Worm (Caenorhabditis elegans) whole organism, L1 larva: ENCODE results near the gene Y39F10C.3.

ENCODE experiments used
- C04F5.9 ChIP-seq: sonication (generic microtip); optimal IDR thresholded peaks from 2 replicates; lab custom pipeline; 2016; ENCODE audit warnings: missing genetic modification characterization, missing compliant biosample characterization
- C34B4.2 ChIP-seq: sonication (generic microtip); optimal IDR thresholded peaks from 2 replicates; lab custom pipeline; 2017; ENCODE audit warnings: mild to moderate bottlenecking, missing genetic modification characterization, missing compliant biosample characterization
- Y116A8C.19 ChIP-seq: sonication (generic microtip); optimal IDR thresholded peaks from 2 replicates; lab custom pipeline; 2016; ENCODE audit warnings: missing compliant biosample characterization, missing genetic modification characterization, borderline replicate concordance
- aly-2 ChIP-seq: fragments of 150-350 bp; optimal IDR thresholded peaks from 2 replicates; lab custom pipeline; 2014; ENCODE audit warnings: missing biosample characterization, missing genetic modification characterization
- blmp-1 ChIP-seq: fragments of 150-350 bp; optimal IDR thresholded peaks from 2 replicates; lab custom pipeline; 2014; ENCODE audit warnings: missing biosample characterization, missing genetic modification characterization
- ceh-88 ChIP-seq: fragments of 200-800 bp; sonication (Bioruptor generic); IDR thresholded peaks from 2 replicates; pipeline ENCODE4 v1.3.6; 2022; ENCODE audit warnings: missing genetic modification characterization, missing compliant biosample characterization
- ces-1 ChIP-seq: fragments of 150-350 bp; optimal IDR thresholded peaks from 2 replicates; lab custom pipeline; 2014; ENCODE audit warnings: missing biosample characterization, missing genetic modification reagents, missing genetic modification characterization
- dpl-1 ChIP-seq, 3 experiments: fragments of 150-350 bp in 2 of 3; sonication (generic microtip) in 1 of 3; optimal IDR thresholded peaks; 2 replicates each; lab custom pipeline; 2014 to 2017; ENCODE audit warnings: missing biosample characterization in 3 of 3, missing genetic modification characterization in 3 of 3, missing genetic modification reagents in 3 of 3
- egl-27 ChIP-seq, 2 experiments: fragments of 150-350 bp in 1 of 2; sonication (generic microtip); optimal IDR thresholded peaks; 3 replicates each; lab custom pipeline; 2017 to 2018; ENCODE audit warnings: missing biosample characterization in 2 of 2, missing genetic modification characterization in 2 of 2, missing genetic modification reagents in 2 of 2
- elt-2 ChIP-seq: sonication (generic microtip); optimal IDR thresholded peaks from 2 replicates; lab custom pipeline; 2016; ENCODE audit warnings: missing genetic modification characterization, mild to moderate bottlenecking, inconsistent platforms, missing compliant biosample characterization, missing genetic modification reagents
- elt-3 ChIP-seq, 6 experiments: fragments of 150-350 bp in 1 of 6; sonication (generic microtip); optimal IDR thresholded peaks; 2 replicates each; lab custom pipeline; 2017 to 2018; ENCODE audit warnings: missing biosample characterization in 6 of 6, missing genetic modification characterization in 6 of 6, inconsistent platforms in 1 of 6
- ets-5 ChIP-seq: fragments of 200-800 bp; sonication (Bioruptor generic); IDR thresholded peaks from 2 replicates; pipeline ENCODE4 v1.3.6; 2022; ENCODE audit warnings: missing genetic modification characterization, missing compliant biosample characterization
- fkh-10 ChIP-seq: sonication (generic microtip); optimal IDR thresholded peaks from 2 replicates; lab custom pipeline; 2017; ENCODE audit warnings: missing biosample characterization, missing genetic modification reagents, missing genetic modification characterization
- fkh-8 ChIP-seq: sonication (generic microtip); optimal IDR thresholded peaks from 2 replicates; lab custom pipeline; 2016; ENCODE audit warnings: mild to moderate bottlenecking, missing genetic modification characterization, missing compliant biosample characterization
- fos-1 ChIP-seq: fragments of 150-350 bp; optimal IDR thresholded peaks from 2 replicates; lab custom pipeline; 2014; ENCODE audit warnings: missing biosample characterization, missing genetic modification characterization
- grh-1 ChIP-seq: fragments of 200-800 bp; sonication (Bioruptor generic); IDR thresholded peaks from 2 replicates; pipeline ENCODE4 v1.3.6; 2022; ENCODE audit warnings: missing genetic modification reagents, missing genetic modification characterization, missing compliant biosample characterization
- hlh-17 ChIP-seq: fragments of 200-800 bp; sonication (Bioruptor generic); optimal IDR thresholded peaks from 2 replicates; lab custom pipeline; 2018; ENCODE audit warnings: missing genetic modification characterization, mild to moderate bottlenecking, missing compliant biosample characterization, moderate library complexity, borderline replicate concordance
- hpl-2 ChIP-seq: fragments of 150-350 bp; optimal IDR thresholded peaks from 2 replicates; lab custom pipeline; 2014; ENCODE audit warnings: missing biosample characterization, missing genetic modification reagents, missing genetic modification characterization
- jun-1 ChIP-seq: fragments of 150-350 bp; optimal IDR thresholded peaks from 2 replicates; lab custom pipeline; 2014; ENCODE audit warnings: missing biosample characterization, missing genetic modification reagents, missing genetic modification characterization
- lin-13 ChIP-seq: fragments of 150-350 bp; optimal IDR thresholded peaks from 2 replicates; lab custom pipeline; 2014; ENCODE audit warnings: missing biosample characterization, missing genetic modification reagents, missing genetic modification characterization
- lin-14 ChIP-seq: fragments of 200-800 bp; sonication (Bioruptor generic); optimal IDR thresholded peaks from 2 replicates; lab custom pipeline; 2018; ENCODE audit warnings: mild to moderate bottlenecking, missing genetic modification characterization, moderate library complexity, missing compliant biosample characterization
- lin-35 ChIP-seq, 2 experiments: fragments of 150-350 bp; optimal IDR thresholded peaks; 2 replicates each; lab custom pipeline; 2014; ENCODE audit warnings: missing biosample characterization in 2 of 2, missing genetic modification characterization in 2 of 2, missing genetic modification reagents in 2 of 2
- lin-39 ChIP-seq: fragments of 150-350 bp; optimal IDR thresholded peaks from 2 replicates; lab custom pipeline; 2014; ENCODE audit warnings: missing biosample characterization, missing genetic modification reagents, missing genetic modification characterization
- lsy-2 ChIP-seq, 2 experiments: fragments of 150-350 bp; optimal IDR thresholded peaks; 2 replicates each; lab custom pipeline; 2014; ENCODE audit warnings: missing biosample characterization in 2 of 2, missing genetic modification characterization in 2 of 2
- mab-9 ChIP-seq: fragments of 200-800 bp; sonication (Bioruptor generic); IDR thresholded peaks from 2 replicates; pipeline ENCODE4 v1.3.6; 2022; ENCODE audit warnings: missing genetic modification reagents, missing genetic modification characterization, missing compliant biosample characterization
- mdl-1 ChIP-seq, 2 experiments: fragments of 150-350 bp; optimal IDR thresholded peaks; 2 replicates each; lab custom pipeline; 2014 to 2017; ENCODE audit warnings: missing biosample characterization in 2 of 2, missing genetic modification characterization in 2 of 2, inconsistent platforms in 1 of 2
- nhr-12 ChIP-seq: sonication (generic microtip); optimal IDR thresholded peaks from 2 replicates; lab custom pipeline; 2017; ENCODE audit warnings: missing biosample characterization, missing genetic modification characterization
- nhr-19 ChIP-seq: fragments of 200-800 bp; sonication (Bioruptor generic); conservative IDR thresholded peaks from 2 replicates; pipeline ENCODE4 v1.3.6; 2022; ENCODE audit warnings: missing genetic modification characterization, missing compliant biosample characterization
- nhr-20 ChIP-seq: sonication (generic microtip); optimal IDR thresholded peaks from 2 replicates; lab custom pipeline; 2016; ENCODE audit warnings: mild to moderate bottlenecking, missing genetic modification characterization, missing compliant biosample characterization
- nhr-237 ChIP-seq: fragments of 150-350 bp; optimal IDR thresholded peaks from 2 replicates; lab custom pipeline; 2014; ENCODE audit warnings: missing biosample characterization, missing genetic modification characterization
- nhr-28 ChIP-seq: fragments of 150-350 bp; optimal IDR thresholded peaks from 2 replicates; lab custom pipeline; 2014; ENCODE audit warnings: missing biosample characterization, missing genetic modification characterization
- nhr-71 ChIP-seq: sonication (generic microtip); optimal IDR thresholded peaks from 2 replicates; lab custom pipeline; 2016; ENCODE audit warnings: mild to moderate bottlenecking, missing genetic modification characterization, moderate library complexity, missing compliant biosample characterization
- nhr-76 ChIP-seq: sonication (generic microtip); optimal IDR thresholded peaks from 2 replicates; lab custom pipeline; 2017; ENCODE audit warnings: missing biosample characterization, missing genetic modification characterization
- nhr-84 ChIP-seq: sonication (generic microtip); optimal IDR thresholded peaks from 2 replicates; lab custom pipeline; 2017; ENCODE audit warnings: missing biosample characterization, missing genetic modification characterization
- nhr-85 ChIP-seq: sonication (generic microtip); peaks from one replicate; lab custom pipeline; 2016; ENCODE audit warnings: missing genetic modification characterization, inconsistent platforms, missing compliant biosample characterization
- rnt-1 ChIP-seq: sonication (generic microtip); optimal IDR thresholded peaks from 2 replicates; lab custom pipeline; 2016; ENCODE audit warnings: mild to moderate bottlenecking, missing genetic modification characterization, moderate library complexity, missing compliant biosample characterization
- snu-23 ChIP-seq: sonication (generic microtip); optimal IDR thresholded peaks from 2 replicates; lab custom pipeline; 2016; ENCODE audit warnings: missing genetic modification characterization, missing compliant biosample characterization
- sptf-1 ChIP-seq: fragments of 150-350 bp; optimal IDR thresholded peaks from 2 replicates; lab custom pipeline; 2014; ENCODE audit warnings: missing biosample characterization, missing genetic modification characterization
- sup-37 ChIP-seq: fragments of 200-800 bp; sonication (Bioruptor generic); optimal IDR thresholded peaks from 2 replicates; lab custom pipeline; 2018; ENCODE audit warnings: mild to moderate bottlenecking, missing genetic modification characterization, missing compliant biosample characterization
- tbx-2 ChIP-seq: sonication (generic microtip); optimal IDR thresholded peaks from 2 replicates; lab custom pipeline; 2016; ENCODE audit warnings: missing genetic modification characterization, missing compliant biosample characterization
- xbp-1 ChIP-seq: sonication (generic microtip); optimal IDR thresholded peaks from 2 replicates; lab custom pipeline; 2016; ENCODE audit warnings: missing genetic modification characterization, missing compliant biosample characterization
- zip-4 ChIP-seq: fragments of 200-800 bp; sonication (Bioruptor generic); optimal IDR thresholded peaks from 2 replicates; lab custom pipeline; 2018; ENCODE audit warnings: mild to moderate bottlenecking, missing genetic modification characterization, moderate library complexity, missing compliant biosample characterization

The Y39F10C.3 gene

ce11 chrII:701371-702139, 27.3 kb downstream of the Y39F10C.3 start, which contains the start of gene thoc-1 (continued):
- TF ChIP-seq nhr-71 (tag; lab: Kevin White, UChicago), result no peak
- no peak for TF ChIP-seq jun-1 (tag; lab: Kevin White, UChicago)
- TF ChIP-seq lin-39 (tag; lab: Kevin White, UChicago), result no peak
- no peak for TF ChIP-seq lin-13 (GFP tag; lab: Kevin White, UChicago)
- TF ChIP-seq lsy-2 (tag; optimal IDR thresholded peaks at IDR 0.05; lab: Kevin White, UChicago), result peak in 1 of 2 experiments; percentile 30
- TF ChIP-seq C04F5.9 (tag; lab: Kevin White, UChicago), result no peak
- peak; percentile 23 for TF ChIP-seq blmp-1
- TF ChIP-seq rnt-1 (tag; lab: Kevin White, UChicago), result no peak
- no peak for TF ChIP-seq sup-37 (GFP tag; lab: Kevin White, UChicago)
- no peak for TF ChIP-seq ces-1 (GFP tag; lab: Kevin White, UChicago)
- peak; percentile 7 for TF ChIP-seq snu-23
- TF ChIP-seq nhr-28, result no peak
- no peak for TF ChIP-seq fkh-8
- TF ChIP-seq ets-5, result no peak
- TF ChIP-seq egl-27 (tag; optimal IDR thresholded peaks at IDR 0.05; lab: Kevin White, UChicago), result no peak
- no peak for TF ChIP-seq hlh-17 (GFP tag; lab: Kevin White, UChicago)

ce11 chrII:709081-709480, 34.9 kb downstream of the Y39F10C.3 start, which contains the start of gene T02H6.1:
T02H6.1 (plus strand) TSS chrII:709381.
- TF ChIP-seq sup-37 (GFP tag; lab: Kevin White, UChicago) (no peak), zip-4 (no peak), Y116A8C.19 (no peak), C34B4.2 (tag; lab: Kevin White, UChicago) (no peak), nhr-19 (GFP tag; lab: Robert Waterston, UW) (no peak), lin-13 (GFP tag; lab: Kevin White, UChicago) (no peak), blmp-1 (no peak), ets-5 (no peak), elt-3 (tag; optimal IDR thresholded peaks at IDR 0.05; lab: Kevin White, UChicago) (no peak), fkh-10 (no peak), lin-35 (GFP tag; optimal IDR thresholded peaks at IDR 0.05; lab: Kevin White, UChicago) (no peak), mab-9 (GFP tag; lab: Robert Waterston, UW) (no peak), hlh-17 (GFP tag; lab: Kevin White, UChicago) (no peak), grh-1 (no peak)
- TF ChIP-seq, all 84 proteins: peak for 0

ce11 chrII:721931-722330, 47.7 kb downstream of the Y39F10C.3 start:
- TF ChIP-seq mdl-1 (tag; optimal IDR thresholded peaks at IDR 0.05; lab: Kevin White, UChicago), result no peak
- peak; percentile 78 for TF ChIP-seq blmp-1
- no peak for TF ChIP-seq xbp-1 (tag; lab: Kevin White, UChicago)

- TF ChIP-seq tbx-2 (tag; lab: Kevin White, UChicago) (no peak), nhr-85 (no peak), aly-2 (tag; lab: Kevin White, UChicago) (no peak), nhr-76 (no peak), sptf-1 (no peak), nhr-237 (tag; lab: Kevin White, UChicago) (no peak), C04F5.9 (tag; lab: Kevin White, UChicago) (no peak), dpl-1 (GFP tag; optimal IDR thresholded peaks at IDR 0.05; lab: Kevin White, UChicago) (no peak), elt-2 (tag; lab: Kevin White, UChicago) (no peak), nhr-20 (tag; lab: Kevin White, UChicago) (no peak), lin-14 (no peak), mab-9 (GFP tag; lab: Robert Waterston, UW) (no peak), nhr-12 (tag; lab: Kevin White, UChicago) (no peak), fkh-8 (no peak), ceh-88 (GFP tag; lab: Robert Waterston, UW) (no peak), lin-39 (tag; lab: Kevin White, UChicago) (no peak), hpl-2 (GFP tag; lab: Kevin White, UChicago) (no peak), nhr-84 (tag; lab: Kevin White, UChicago) (no peak), fos-1 (no peak), lin-13 (GFP tag; lab: Kevin White, UChicago) (no peak)
These were observed 49.3 kb downstream of the Y39F10C.3 start, which contains the start of gene rfip-2 for ce11 chrII:723488-723887. rfip-2 (plus strand) TSS chrII:723788.
